Fruit fly (Drosophila melanogaster) whole organism: ENCODE data around the gene CG32625.

Source experiments
- Dll ChIP-seq: fragments of >200 bp; optimal IDR thresholded peaks from 2 replicates; lab custom pipeline; 2017
- EcR ChIP-seq, 2 experiments: fragments of >200 bp; optimal IDR thresholded peaks; 2 replicates each; lab custom pipeline; 2017; ENCODE audit warnings: missing biosample characterization in 2 of 2, missing genetic modification characterization in 2 of 2, missing genetic modification reagents in 2 of 2
- pan ChIP-seq: fragments of >200 bp; optimal IDR thresholded peaks from 2 replicates; lab custom pipeline; 2017
- psq ChIP-seq: fragments of >200 bp; optimal IDR thresholded peaks from 2 replicates; lab custom pipeline; 2017

DNA sequence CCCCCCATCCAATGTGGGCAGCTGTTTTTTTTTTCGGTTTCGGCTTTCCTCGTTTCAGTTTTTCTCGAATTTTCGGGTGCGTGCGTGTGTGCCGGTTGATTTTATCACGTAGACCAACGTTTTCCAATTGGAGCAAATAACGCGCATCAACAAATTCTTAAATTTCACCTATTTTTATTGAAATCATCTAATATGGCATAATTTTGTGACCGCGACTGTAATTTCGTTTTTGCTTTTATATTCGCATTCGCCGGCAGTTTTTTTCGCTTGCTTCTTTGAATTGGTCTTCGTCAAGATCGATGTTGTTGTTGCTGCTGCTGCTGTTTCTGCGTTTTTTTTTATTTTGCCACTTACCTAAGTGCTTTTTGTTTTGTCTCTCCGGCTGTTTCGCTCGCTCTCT lies 2.1 kb downstream of the CG32625 start:
- TF ChIP-seq pan (lab: Kevin White, UChicago) (no peak), EcR (GFP tag; optimal IDR thresholded peaks at IDR 0.05; lab: Kevin White, UChicago) (no peak), psq (lab: Kevin White, UChicago) (no peak), Dll (lab: Kevin White, UChicago) (no peak)
